Fruit fly (Drosophila melanogaster): ENCODE data around the gene Mgat3.

Gene Mgat3

DNA sequence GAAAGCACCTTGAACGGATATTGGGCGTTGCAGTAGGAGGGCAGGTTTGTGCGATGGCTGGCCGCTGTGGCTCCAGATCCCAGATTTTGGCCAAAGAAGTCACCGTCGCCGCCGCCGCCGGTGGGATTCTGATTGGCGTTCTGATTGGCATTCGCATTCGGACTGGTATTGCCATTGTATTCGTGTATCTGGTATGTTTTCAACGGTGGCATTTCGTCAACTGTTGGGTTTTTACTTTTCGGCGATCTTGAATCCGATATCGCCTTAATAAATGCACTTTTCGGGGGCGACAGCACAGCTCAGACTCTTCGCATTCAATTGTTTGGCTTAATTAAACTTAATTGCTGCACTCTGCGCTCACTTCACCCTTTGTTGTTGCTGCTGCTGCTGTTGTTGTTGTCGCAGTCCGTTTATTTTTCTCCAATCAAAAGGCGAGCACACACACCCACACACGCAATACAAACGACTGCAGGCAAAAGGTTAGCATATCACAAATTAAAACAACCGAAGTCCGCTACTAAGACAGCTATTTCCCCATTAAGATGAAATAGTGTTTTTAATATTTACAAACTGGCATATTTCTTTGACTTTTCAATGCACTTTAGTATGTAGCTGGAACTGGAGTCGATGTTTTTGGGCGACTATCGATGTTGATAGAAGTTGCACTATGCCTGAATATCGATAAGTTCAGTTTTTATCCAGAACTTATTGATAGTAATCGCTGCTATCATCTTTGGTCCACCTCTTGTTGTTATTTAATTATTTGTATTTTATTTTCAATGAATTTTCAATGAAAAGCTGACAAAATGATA is 37.1 kb upstream of the Mgat3 start, which contains the start of the genes CG9426 and mRF1:
CG9426 (minus strand) TSS at position 643 of the 812 bp plus-strand sequence.
mRF1 (plus strand) TSS at position 699 of the 812 bp plus-strand sequence.
- TF ChIP-seq CG12768 (GFP tag; optimal IDR thresholded peaks at IDR 0.05) (peak; percentile 18), Crg-1 (GFP tag; optimal IDR thresholded peaks at IDR 0.05) (no peak), CG5204 (GFP tag; optimal IDR thresholded peaks at IDR 0.05) (no peak), cic (GFP tag; optimal IDR thresholded peaks at IDR 0.05) (no peak), CG7101 (tag; optimal IDR thresholded peaks at IDR 0.05) (peak; percentile 30), kay (GFP tag; ENCODE audit: borderline replicate concordance) (no peak), CG33017 (tag; optimal IDR thresholded peaks at IDR 0.05) (peak; percentile 28), Hr96 (GFP tag; optimal IDR thresholded peaks at IDR 0.05) (no peak), CG14711 (tag; optimal IDR thresholded peaks at IDR 0.05) (peak; percentile 56), Clk (GFP tag; optimal IDR thresholded peaks at IDR 0.05) (no peak), CG7045 (GFP tag; optimal IDR thresholded peaks at IDR 0.05) (no peak), ovo (GFP tag; optimal IDR thresholded peaks at IDR 0.05) (no peak), pad (GFP tag; optimal IDR thresholded peaks at IDR 0.05) (peak; percentile 24), CG11617 (GFP tag; optimal IDR thresholded peaks at IDR 0.05) (peak; percentile 1), bab1 (GFP tag; optimal IDR thresholded peaks at IDR 0.05) (peak; percentile 48), tj (GFP tag; optimal IDR thresholded peaks at IDR 0.05) (no peak), toe (GFP tag; optimal IDR thresholded peaks at IDR 0.05) (no peak), cnc (optimal IDR thresholded peaks at IDR 0.05) (no peak), Mnt (GFP tag; optimal IDR thresholded peaks at IDR 0.05) (peak; percentile 54), CG1620 (GFP tag; optimal IDR thresholded peaks at IDR 0.05) (peak; percentile 13)

DNA sequence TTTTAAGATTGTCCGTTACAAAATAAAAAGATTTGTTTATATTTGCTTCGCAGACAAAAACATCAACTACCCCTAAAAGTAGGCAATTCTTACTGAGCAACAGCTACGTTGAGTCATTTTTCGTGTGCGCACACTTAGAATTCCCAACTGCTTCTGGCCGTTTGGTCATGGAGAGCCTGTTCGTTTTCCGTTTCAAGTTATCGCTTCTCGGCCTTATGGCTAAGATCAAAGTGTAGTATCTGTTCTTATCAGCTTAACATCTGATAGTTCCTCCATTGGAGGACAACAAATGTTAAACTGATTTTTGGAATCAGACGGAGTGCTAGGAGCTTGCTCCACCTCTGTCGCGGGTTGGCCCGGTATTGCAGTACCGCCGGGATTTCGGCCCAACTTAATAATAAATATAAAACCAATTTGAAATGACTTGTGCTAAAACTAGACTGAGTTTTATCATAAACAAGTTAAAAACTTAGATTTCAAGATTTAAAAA is 33.3 kb upstream of the Mgat3 start:
- TF ChIP-seq cic (GFP tag; optimal IDR thresholded peaks at IDR 0.05), result peak; percentile 44
- peak; percentile 41 for TF ChIP-seq bab1 (GFP tag; optimal IDR thresholded peaks at IDR 0.05)
- peak; percentile 30 for TF ChIP-seq Crg-1 (GFP tag; optimal IDR thresholded peaks at IDR 0.05)
- peak; percentile 71 for TF ChIP-seq tj (GFP tag; optimal IDR thresholded peaks at IDR 0.05)
- peak; percentile 49 for TF ChIP-seq CG7101 (tag; optimal IDR thresholded peaks at IDR 0.05)
- peak; percentile 61 for TF ChIP-seq CG1620 (GFP tag; optimal IDR thresholded peaks at IDR 0.05)
- peak; percentile 55 for TF ChIP-seq CG12768 (GFP tag; optimal IDR thresholded peaks at IDR 0.05)
- TF ChIP-seq pad (GFP tag; optimal IDR thresholded peaks at IDR 0.05), result peak; percentile 44
- TF ChIP-seq Mnt (GFP tag; optimal IDR thresholded peaks at IDR 0.05), result peak; percentile 40
- peak; percentile 98 for TF ChIP-seq kay (GFP tag; ENCODE audit: borderline replicate concordance)

dm6 chr2L:13215010-13215409 is 32.6 kb upstream of the Mgat3 start, which contains the start of gene kek4:
Gene kek4 (minus strand): TSS chr2L:13215350.
- no peak for TF ChIP-seq CG14711 (tag; optimal IDR thresholded peaks at IDR 0.05)
- TF ChIP-seq CG33017 (tag; optimal IDR thresholded peaks at IDR 0.05), result no peak
- TF ChIP-seq cnc (optimal IDR thresholded peaks at IDR 0.05), result no peak
- TF ChIP-seq CG12768 (GFP tag; optimal IDR thresholded peaks at IDR 0.05), result no peak
- TF ChIP-seq Crg-1 (GFP tag; optimal IDR thresholded peaks at IDR 0.05), result no peak
- TF ChIP-seq tj (GFP tag; optimal IDR thresholded peaks at IDR 0.05), result no peak
- TF ChIP-seq ovo (GFP tag; optimal IDR thresholded peaks at IDR 0.05), result no peak
- TF ChIP-seq bab1 (GFP tag; optimal IDR thresholded peaks at IDR 0.05), result no peak
- TF ChIP-seq CG5204 (GFP tag; optimal IDR thresholded peaks at IDR 0.05), result no peak
- TF ChIP-seq Clk (GFP tag; optimal IDR thresholded peaks at IDR 0.05), result no peak
- no peak for TF ChIP-seq cic (GFP tag; optimal IDR thresholded peaks at IDR 0.05)
- TF ChIP-seq Mnt (GFP tag; optimal IDR thresholded peaks at IDR 0.05), result no peak
- TF ChIP-seq CG7045 (GFP tag; optimal IDR thresholded peaks at IDR 0.05), result no peak
- no peak for TF ChIP-seq toe (GFP tag; optimal IDR thresholded peaks at IDR 0.05)
- no peak for TF ChIP-seq kay (GFP tag; ENCODE audit: borderline replicate concordance)
- TF ChIP-seq Hr96 (GFP tag; optimal IDR thresholded peaks at IDR 0.05), result no peak
- no peak for TF ChIP-seq CG11617 (GFP tag; optimal IDR thresholded peaks at IDR 0.05)

DNA sequence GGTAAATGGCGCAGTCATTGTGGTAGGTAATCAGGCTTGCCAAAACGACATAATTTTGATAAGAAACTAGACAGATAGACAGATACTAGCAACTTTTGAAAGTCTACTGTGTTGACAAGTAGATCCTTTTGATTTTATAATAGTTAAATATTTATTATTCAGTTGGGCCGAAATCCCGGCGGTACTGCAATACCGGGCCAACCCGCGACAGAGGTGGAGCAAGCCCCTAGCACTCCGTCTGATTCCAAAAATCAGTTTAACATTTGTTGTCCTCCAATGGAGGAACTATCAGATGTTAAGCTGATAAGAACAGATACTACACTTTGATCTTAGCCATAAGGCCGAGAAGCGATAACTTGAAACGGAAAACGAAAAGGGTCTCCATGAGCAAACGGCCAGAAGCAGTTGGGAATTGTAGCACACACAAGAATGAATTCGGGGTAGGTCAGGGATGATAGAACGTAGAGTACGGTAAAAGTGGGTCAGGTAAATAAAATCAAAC is 29.4 kb upstream of the Mgat3 start, which contains the start of gene CG15482:
CG15482 (minus strand) TSS at position 51 of the 502 bp plus-strand sequence.
- peak; percentile 54 for TF ChIP-seq kay (GFP tag; ENCODE audit: borderline replicate concordance)

DNA sequence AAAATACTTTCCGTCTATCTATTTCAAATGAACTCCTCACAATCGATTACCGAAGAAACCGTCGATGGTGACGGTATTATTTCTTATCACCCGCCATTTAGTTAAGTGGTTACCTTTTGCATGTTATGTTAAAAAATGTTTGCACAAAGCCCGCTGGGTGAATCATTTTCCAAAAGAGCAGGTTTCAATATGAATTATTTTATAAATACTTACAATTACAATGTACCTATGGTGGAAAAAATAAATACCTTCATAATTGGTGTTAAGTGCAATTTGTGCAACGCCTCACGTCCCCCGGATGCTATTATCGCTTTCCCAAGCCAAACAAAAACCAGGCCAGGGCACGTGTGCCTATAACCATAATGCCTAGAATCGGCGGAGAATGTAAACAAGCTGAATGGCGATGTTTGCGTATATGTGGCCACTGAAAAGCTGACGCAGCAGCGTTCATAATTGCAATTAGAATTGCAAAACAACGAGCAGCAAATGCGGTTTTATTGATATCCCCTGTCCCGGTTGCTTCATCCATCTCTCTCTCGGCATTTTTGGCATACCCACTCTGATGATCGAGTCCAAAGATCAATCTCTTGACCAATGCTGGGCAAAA is 24.6 kb upstream of the Mgat3 start:
- TF ChIP-seq CG7101 (tag; optimal IDR thresholded peaks at IDR 0.05), result peak; percentile 23
- no peak for TF ChIP-seq CG5204 (GFP tag; optimal IDR thresholded peaks at IDR 0.05)
- no peak for TF ChIP-seq cnc (optimal IDR thresholded peaks at IDR 0.05)
- no peak for TF ChIP-seq CG14711 (tag; optimal IDR thresholded peaks at IDR 0.05)
- TF ChIP-seq tj (GFP tag; optimal IDR thresholded peaks at IDR 0.05), result peak; percentile 91
- no peak for TF ChIP-seq Clk (GFP tag; optimal IDR thresholded peaks at IDR 0.05)
- TF ChIP-seq Mnt (GFP tag; optimal IDR thresholded peaks at IDR 0.05), result peak; percentile 79
- peak; percentile 9 for TF ChIP-seq CG12768 (GFP tag; optimal IDR thresholded peaks at IDR 0.05)
- no peak for TF ChIP-seq toe (GFP tag; optimal IDR thresholded peaks at IDR 0.05)
- peak; percentile 45 for TF ChIP-seq CG7045 (GFP tag; optimal IDR thresholded peaks at IDR 0.05)
- no peak for TF ChIP-seq Hr96 (GFP tag; optimal IDR thresholded peaks at IDR 0.05)
- no peak for TF ChIP-seq pad (GFP tag; optimal IDR thresholded peaks at IDR 0.05)
- no peak for TF ChIP-seq CG11617 (GFP tag; optimal IDR thresholded peaks at IDR 0.05)
- TF ChIP-seq kay (GFP tag; ENCODE audit: borderline replicate concordance), result peak; percentile 98
- TF ChIP-seq CG1620 (GFP tag; optimal IDR thresholded peaks at IDR 0.05), result no peak
- peak; percentile 39 for TF ChIP-seq ovo (GFP tag; optimal IDR thresholded peaks at IDR 0.05)
- TF ChIP-seq Crg-1 (GFP tag; optimal IDR thresholded peaks at IDR 0.05), result no peak
- no peak for TF ChIP-seq CG33017 (tag; optimal IDR thresholded peaks at IDR 0.05)
- TF ChIP-seq cic (GFP tag; optimal IDR thresholded peaks at IDR 0.05), result peak; percentile 64
- no peak for TF ChIP-seq bab1 (GFP tag; optimal IDR thresholded peaks at IDR 0.05)
